Worm (Caenorhabditis elegans): Measurements from ENCODE around the gene tsp-11.
"Not testable (repeated sequence)": the region's sequence is repeated elsewhere in the genome, so short reads cannot be mapped to it uniquely, and the experiment has no call there.

The tsp-11 gene

DNA sequence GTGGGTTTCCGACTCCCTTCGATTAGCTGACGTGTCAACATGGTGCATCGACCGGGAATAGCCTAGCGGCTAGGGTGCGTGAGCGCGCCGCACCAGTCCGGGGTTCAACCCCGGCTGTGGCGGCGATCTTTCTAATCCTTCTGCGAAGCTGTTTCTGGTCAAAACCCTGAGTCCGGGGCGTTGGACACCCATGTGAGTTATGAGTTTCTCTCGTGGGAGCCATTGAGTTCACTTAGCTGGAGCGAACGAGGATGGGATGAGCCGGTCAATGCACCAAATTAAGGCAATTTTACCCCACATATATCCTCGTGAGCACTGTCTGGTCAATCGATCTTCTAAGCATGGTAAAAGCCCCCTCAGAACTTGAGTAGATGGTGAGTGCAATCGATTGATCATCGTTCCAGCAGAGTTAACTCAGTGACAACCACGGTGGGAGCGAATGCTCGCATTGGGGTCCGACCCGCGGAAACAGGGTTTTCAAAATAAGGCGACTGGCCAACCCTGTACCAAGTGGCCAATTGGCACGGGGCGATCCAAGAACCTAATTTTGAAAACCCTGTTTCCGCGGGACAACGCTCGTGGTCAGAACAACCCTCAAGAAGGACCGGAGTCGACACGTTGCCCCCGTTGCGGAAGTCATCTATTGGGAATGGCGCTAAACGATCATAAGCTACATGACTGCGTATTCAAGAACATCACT lies 29.0 kb downstream of the tsp-11 start, which contains the start of gene Y81B9A.1:
Y81B9A.1 (plus strand) TSS at position 650 of the 700 bp plus-strand sequence.
- TF ChIP-seq egl-5 (tag; optimal IDR thresholded peaks at IDR 0.05) (no peak), aly-2 (tag; optimal IDR thresholded peaks at IDR 0.05) (no peak), mdl-1 (tag; optimal IDR thresholded peaks at IDR 0.05) (no peak), nhr-23 (tag; optimal IDR thresholded peaks at IDR 0.05) (no peak), nhr-77 (tag; optimal IDR thresholded peaks at IDR 0.05) (no peak), mml-1 (tag; optimal IDR thresholded peaks at IDR 0.05) (no peak), ceh-82 (tag; optimal IDR thresholded peaks at IDR 0.05) (no peak), ZK546.5 (tag; optimal IDR thresholded peaks at IDR 0.05) (no peak), lin-15B (tag; optimal IDR thresholded peaks at IDR 0.05) (no peak), R02D3.7 (tag; optimal IDR thresholded peaks at IDR 0.05) (no peak), nhr-43 (tag; optimal IDR thresholded peaks at IDR 0.05; ENCODE audit: poor library complexity, severe bottlenecking) (no peak), jun-1 (tag; optimal IDR thresholded peaks at IDR 0.05) (no peak), nhr-12 (tag; optimal IDR thresholded peaks at IDR 0.05) (no peak), lsy-12 (tag; optimal IDR thresholded peaks at IDR 0.05) (no peak), snpc-4 (tag; optimal IDR thresholded peaks at IDR 0.05) (no peak)

DNA sequence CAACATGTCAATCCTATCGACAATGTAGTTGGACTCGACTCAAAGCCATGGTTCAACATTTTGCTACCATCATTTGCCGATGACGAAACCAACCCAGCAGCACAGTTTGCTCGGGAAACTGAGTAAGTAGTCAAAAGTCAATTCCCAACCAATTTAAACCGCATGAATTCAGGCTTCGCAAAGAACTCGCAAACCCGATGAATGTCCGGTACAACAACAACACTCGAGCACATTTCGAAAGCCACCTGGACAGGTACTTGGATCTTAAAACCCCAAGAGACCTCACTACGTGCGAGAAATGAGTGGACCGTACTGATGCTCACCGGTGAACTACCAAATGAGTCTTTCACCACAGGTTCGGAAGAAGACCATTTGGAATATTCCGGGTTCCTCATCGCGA lies 31.1 kb downstream of the tsp-11 start:
- TF ChIP-seq hmg-11 (tag; optimal IDR thresholded peaks at IDR 0.05) (no peak), aly-2 (tag; optimal IDR thresholded peaks at IDR 0.05) (no peak), fkh-10 (GFP tag; optimal IDR thresholded peaks at IDR 0.05) (no peak), ztf-11 (tag; optimal IDR thresholded peaks at IDR 0.05) (no peak), mml-1 (tag; optimal IDR thresholded peaks at IDR 0.05) (no peak), daf-12 (tag; optimal IDR thresholded peaks at IDR 0.05) (no peak), egl-5 (tag; optimal IDR thresholded peaks at IDR 0.05) (no peak), ztf-4 (tag; optimal IDR thresholded peaks at IDR 0.05) (no peak), elt-1 (tag; optimal IDR thresholded peaks at IDR 0.05) (no peak), unc-62 (GFP tag; optimal IDR thresholded peaks at IDR 0.05) (no peak), unc-39 (tag; optimal IDR thresholded peaks at IDR 0.05) (no peak), ceh-9 (tag; optimal IDR thresholded peaks at IDR 0.05) (no peak), nfya-1 (tag; optimal IDR thresholded peaks at IDR 0.05; ENCODE audit: insufficient read depth) (no peak)

DNA sequence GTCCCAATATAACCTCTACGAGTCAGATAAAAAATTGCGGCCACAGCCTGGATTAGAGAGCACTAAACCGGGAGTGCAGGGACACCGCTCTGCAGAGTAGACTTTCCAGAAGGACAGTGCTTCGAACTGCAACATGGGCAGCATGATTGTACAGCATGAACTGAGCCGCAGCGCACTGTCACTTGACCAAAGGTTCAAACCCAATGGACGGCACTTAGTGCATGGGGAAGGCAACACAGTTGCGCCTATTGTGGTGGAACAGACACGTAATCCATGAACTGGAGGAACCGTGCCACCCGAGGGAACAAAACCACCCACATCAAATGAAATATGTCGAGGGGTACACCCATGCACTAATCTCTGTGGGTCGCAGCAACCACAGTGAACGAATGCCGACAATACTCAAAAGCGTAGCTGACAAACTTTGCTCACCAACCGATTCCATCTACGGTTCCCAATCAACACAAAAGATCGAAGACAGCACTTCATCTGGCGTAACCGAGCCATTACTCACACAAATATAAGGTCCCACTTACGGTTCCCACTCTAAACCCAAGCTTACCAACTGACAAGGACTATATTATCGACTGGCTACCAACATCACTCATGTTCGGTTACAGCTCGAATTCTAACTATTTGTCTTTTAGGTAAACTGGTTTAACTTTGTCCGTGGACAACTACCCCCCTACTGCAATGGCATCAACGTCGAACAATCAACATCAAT lies 32.6 kb downstream of the tsp-11 start:
- TF ChIP-seq ztf-11 (tag; optimal IDR thresholded peaks at IDR 0.05): no peak
- TF ChIP-seq elt-3 (tag; optimal IDR thresholded peaks at IDR 0.05): no peak
- TF ChIP-seq ZK546.5 (tag; optimal IDR thresholded peaks at IDR 0.05): no peak
- no peak for TF ChIP-seq nhr-12 (tag; optimal IDR thresholded peaks at IDR 0.05)
- no peak for TF ChIP-seq lin-15B (tag; optimal IDR thresholded peaks at IDR 0.05)
- no peak for TF ChIP-seq mml-1 (tag; optimal IDR thresholded peaks at IDR 0.05)

DNA sequence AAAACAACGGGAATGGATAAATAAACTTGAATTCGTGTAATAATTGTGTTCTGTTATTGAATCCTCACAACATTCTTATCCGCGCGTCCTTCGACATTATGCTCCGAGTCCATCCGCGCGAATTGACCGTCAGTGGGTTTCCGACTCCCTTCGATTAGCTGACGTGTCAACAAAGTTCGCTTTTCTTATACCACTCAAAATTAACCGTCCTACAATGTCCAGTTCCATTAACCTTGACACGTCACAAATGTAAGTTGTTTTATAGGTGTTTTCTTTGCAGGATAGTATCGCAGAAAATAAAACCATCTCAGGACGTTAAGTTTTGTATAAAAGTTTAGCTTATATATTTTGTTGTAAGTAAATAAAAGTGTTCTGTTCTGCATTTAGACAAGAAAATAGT lies 40.5 kb downstream of the tsp-11 start, which contains the start of gene crb-3:
crb-3 (plus strand) TSS at position 301 of the 400 bp plus-strand sequence.
- TF ChIP-seq nhr-12, ztf-11, nhr-23 (tag; optimal IDR thresholded peaks at IDR 0.05): not testable (repeated sequence)

DNA sequence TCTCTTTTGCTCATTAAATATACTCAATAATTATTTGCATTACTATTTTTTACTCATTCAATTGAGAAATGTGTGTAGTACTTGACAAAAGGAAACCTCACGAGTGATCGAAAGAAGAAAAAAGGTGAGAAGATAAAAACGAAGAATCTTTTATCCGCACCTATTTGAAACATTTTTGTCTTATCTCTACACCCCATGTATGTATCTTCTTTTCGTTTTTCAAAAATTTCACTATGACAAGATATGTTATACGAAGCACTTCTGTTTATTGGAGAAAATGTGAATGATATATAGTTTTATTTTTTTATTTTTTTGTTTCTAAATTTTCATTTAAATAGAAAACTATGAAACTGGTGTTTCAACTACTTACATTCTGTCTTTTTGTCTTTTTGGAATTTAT lies 42.0 kb downstream of the tsp-11 start:
- TF ChIP-seq fkh-2 (tag; optimal IDR thresholded peaks at IDR 0.05): no peak
- no peak for TF ChIP-seq sea-2 (GFP tag; optimal IDR thresholded peaks at IDR 0.05)
- TF ChIP-seq elt-1 (tag; optimal IDR thresholded peaks at IDR 0.05): no peak
- TF ChIP-seq snpc-4 (tag; optimal IDR thresholded peaks at IDR 0.05): no peak
- TF ChIP-seq nfya-1 (tag; optimal IDR thresholded peaks at IDR 0.05; ENCODE audit: insufficient read depth): no peak
- no peak for TF ChIP-seq nhr-77 (tag; optimal IDR thresholded peaks at IDR 0.05)
- TF ChIP-seq pqm-1 (tag; optimal IDR thresholded peaks at IDR 0.05): no peak
- TF ChIP-seq unc-62 (GFP tag; optimal IDR thresholded peaks at IDR 0.05): no peak
- no peak for TF ChIP-seq nhr-76 (tag; optimal IDR thresholded peaks at IDR 0.05)
- TF ChIP-seq pha-4 (tag; optimal IDR thresholded peaks at IDR 0.05): no peak
- no peak for TF ChIP-seq daf-12 (tag; optimal IDR thresholded peaks at IDR 0.05)
- TF ChIP-seq eor-1 (tag; optimal IDR thresholded peaks at IDR 0.05): no peak
- TF ChIP-seq ceh-9 (tag; optimal IDR thresholded peaks at IDR 0.05): no peak

Data from whole organism, L3 larva.